Worm (Caenorhabditis elegans) whole organism, young adult: ENCODE measurements around the gene cdr-4.

Experiments
- C17E4.6 ChIP-seq: fragments of 200-800 bp; sonication (Bioruptor generic); IDR thresholded peaks from 2 replicates; pipeline ENCODE4 v1.3.6; 2022; ENCODE audit warnings: missing genetic modification reagents, missing genetic modification characterization, missing compliant biosample characterization
- D2030.7 ChIP-seq: fragments of 200-800 bp; sonication (Bioruptor generic); IDR thresholded peaks from 2 replicates; pipeline ENCODE4 v1.3.6; 2022; ENCODE audit warnings: missing genetic modification reagents, missing genetic modification characterization, missing compliant biosample characterization
- F10E7.11 ChIP-seq: sonication (generic microtip); optimal IDR thresholded peaks from 2 replicates; lab custom pipeline; 2017; ENCODE audit warnings: mild to moderate bottlenecking, missing genetic modification characterization, moderate library complexity, missing compliant biosample characterization
- F33H1.4 ChIP-seq: fragments of 200-800 bp; sonication (Bioruptor generic); IDR thresholded peaks from 2 replicates; pipeline ENCODE4 v1.3.6; 2022; ENCODE audit warnings: missing genetic modification reagents, missing genetic modification characterization, missing compliant biosample characterization
- F49E8.2 ChIP-seq: sonication (generic microtip); optimal IDR thresholded peaks from 3 replicates; lab custom pipeline; 2017; ENCODE audit warnings: missing genetic modification characterization, mild to moderate bottlenecking, missing compliant biosample characterization, antibody characterized with exemption, moderate library complexity; ENCODE audit not compliant: insufficient read depth
- F57A8.1 ChIP-seq: fragments of 200-800 bp; sonication (Bioruptor generic); optimal IDR thresholded peaks from 2 replicates; lab custom pipeline; 2018; ENCODE audit warnings: mild to moderate bottlenecking, missing genetic modification characterization, moderate library complexity, missing compliant biosample characterization
- K11D2.4 ChIP-seq: fragments of 200-800 bp; sonication (Bioruptor generic); IDR thresholded peaks from 2 replicates; pipeline ENCODE4 v1.3.6; 2022; ENCODE audit warnings: missing genetic modification reagents, missing genetic modification characterization, missing compliant biosample characterization
- K12H6.12 ChIP-seq: fragments of 200-800 bp; sonication (Bioruptor generic); optimal IDR thresholded peaks from 2 replicates; lab custom pipeline; 2018; ENCODE audit warnings: mild to moderate bottlenecking, missing genetic modification characterization, missing compliant biosample characterization
- Y56A3A.18 ChIP-seq: fragments of 200-800 bp; sonication (Bioruptor generic); IDR thresholded peaks from 2 replicates; pipeline ENCODE4 v1.3.6; 2022; ENCODE audit warnings: missing genetic modification reagents, missing genetic modification characterization, missing compliant biosample characterization
- attf-3 ChIP-seq: fragments of 200-800 bp; sonication (Bioruptor generic); conservative IDR thresholded peaks from 2 replicates; pipeline ENCODE4 v1.3.6; 2022; ENCODE audit warnings: missing genetic modification reagents, missing genetic modification characterization, missing compliant biosample characterization
- attf-5 ChIP-seq: fragments of 200-800 bp; sonication (Bioruptor generic); optimal IDR thresholded peaks from 2 replicates; lab custom pipeline; 2018; ENCODE audit warnings: mild to moderate bottlenecking, missing genetic modification characterization, missing compliant biosample characterization
- attf-6 ChIP-seq: fragments of 200-800 bp; sonication (Bioruptor generic); IDR thresholded peaks from 2 replicates; pipeline ENCODE4 v1.3.6; 2022; ENCODE audit warnings: missing genetic modification reagents, missing genetic modification characterization, missing compliant biosample characterization
- bed-2 ChIP-seq: fragments of 200-800 bp; sonication (Bioruptor generic); IDR thresholded peaks from 2 replicates; pipeline ENCODE4 v1.3.6; 2022; ENCODE audit warnings: missing genetic modification reagents, missing genetic modification characterization, missing compliant biosample characterization
- ceh-100 ChIP-seq: fragments of 200-800 bp; sonication (Bioruptor generic); IDR thresholded peaks from 2 replicates; pipeline ENCODE4 v1.3.6; 2022; ENCODE audit warnings: missing genetic modification reagents, missing genetic modification characterization, missing compliant biosample characterization
- ceh-40 ChIP-seq: fragments of 200-800 bp; sonication (Bioruptor generic); IDR thresholded peaks from 2 replicates; pipeline ENCODE4 v1.3.6; 2022; ENCODE audit warnings: missing genetic modification characterization, missing compliant biosample characterization
- ceh-58 ChIP-seq: fragments of 200-800 bp; sonication (Bioruptor generic); IDR thresholded peaks from 2 replicates; pipeline ENCODE4 v1.3.6; 2022; ENCODE audit warnings: missing genetic modification characterization, missing compliant biosample characterization
- ceh-79 ChIP-seq: sonication (generic microtip); optimal IDR thresholded peaks from 2 replicates; lab custom pipeline; 2017; ENCODE audit warnings: mild to moderate bottlenecking, missing genetic modification characterization, missing compliant biosample characterization
- die-1 ChIP-seq: sonication (generic microtip); optimal IDR thresholded peaks from 2 replicates; lab custom pipeline; 2016; ENCODE audit warnings: missing genotype, mild to moderate bottlenecking, missing genetic modification characterization, missing compliant biosample characterization
- dpl-1 ChIP-seq: fragments of 150-350 bp; optimal IDR thresholded peaks from 2 replicates; lab custom pipeline; 2014; ENCODE audit warnings: missing biosample characterization, missing genetic modification reagents, missing genetic modification characterization
- efl-1 ChIP-seq: fragments of 150-350 bp; optimal IDR thresholded peaks from 2 replicates; lab custom pipeline; 2014; ENCODE audit warnings: missing biosample characterization, missing genetic modification reagents, missing genetic modification characterization
- egl-44 ChIP-seq: fragments of 200-800 bp; sonication (Bioruptor generic); IDR thresholded peaks from 2 replicates; pipeline ENCODE4 v1.3.6; 2022; ENCODE audit warnings: missing genetic modification reagents, missing genetic modification characterization, missing compliant biosample characterization
- egrh-3 ChIP-seq: fragments of 200-800 bp; sonication (Bioruptor generic); IDR thresholded peaks from 2 replicates; pipeline ENCODE4 v1.3.6; 2022; ENCODE audit warnings: missing genetic modification reagents, missing genetic modification characterization, missing compliant biosample characterization
- fkh-3 ChIP-seq: sonication (generic microtip); optimal IDR thresholded peaks from 2 replicates; lab custom pipeline; 2016; ENCODE audit warnings: mild to moderate bottlenecking, missing genetic modification characterization, missing compliant biosample characterization
- him-1 ChIP-seq: sonication (generic microtip); optimal IDR thresholded peaks from 2 replicates; lab custom pipeline; 2016; ENCODE audit warnings: missing genotype, missing genetic modification reagents, missing genetic modification characterization, missing compliant biosample characterization
- hmg-1.2 ChIP-seq: fragments of 200-800 bp; sonication (Bioruptor generic); IDR thresholded peaks from 2 replicates; pipeline ENCODE4 v1.3.6; 2022; ENCODE audit warnings: missing genetic modification reagents, missing genetic modification characterization, missing compliant biosample characterization
- hmg-20 ChIP-seq: fragments of 200-800 bp; sonication (Bioruptor generic); IDR thresholded peaks from 2 replicates; pipeline ENCODE4 v1.3.6; 2022; ENCODE audit warnings: missing genetic modification reagents, missing genetic modification characterization, missing compliant biosample characterization
- hsf-1 ChIP-seq: fragments of 200-800 bp; sonication (Bioruptor generic); IDR thresholded peaks from 2 replicates; pipeline ENCODE4 v1.3.6; 2022; ENCODE audit warnings: missing genetic modification reagents, missing genetic modification characterization, missing compliant biosample characterization
- lin-35 ChIP-seq, 3 experiments: fragments of 150-350 bp in 2 of 3; sonication (generic microtip) in 1 of 3; optimal IDR thresholded peaks; 2 replicates each; lab custom pipeline; 2014 to 2018; ENCODE audit warnings: missing biosample characterization in 3 of 3, missing genetic modification characterization in 3 of 3, missing genetic modification reagents in 3 of 3
- lin-54 ChIP-seq: fragments of 200-800 bp; sonication (Bioruptor generic); optimal IDR thresholded peaks from 2 replicates; lab custom pipeline; 2018; ENCODE audit warnings: mild to moderate bottlenecking, missing genetic modification characterization, missing compliant biosample characterization
- lir-1 ChIP-seq: fragments of 200-800 bp; sonication (Bioruptor generic); conservative IDR thresholded peaks from 2 replicates; pipeline ENCODE4 v1.3.6; 2022; ENCODE audit warnings: missing genetic modification reagents, missing genetic modification characterization, missing compliant biosample characterization
- lsy-27 ChIP-seq: sonication (generic microtip); optimal IDR thresholded peaks from 2 replicates; lab custom pipeline; 2017; ENCODE audit warnings: missing genetic modification characterization, mild to moderate bottlenecking, missing compliant biosample characterization, antibody characterized with exemption, missing genotype, borderline replicate concordance; ENCODE audit not compliant: insufficient read depth
- mxl-1 ChIP-seq: sonication (generic microtip); optimal IDR thresholded peaks from 2 replicates; lab custom pipeline; 2016; ENCODE audit warnings: missing genetic modification characterization, missing compliant biosample characterization
- nhr-120 ChIP-seq: fragments of 200-800 bp; sonication (Bioruptor generic); IDR thresholded peaks from 2 replicates; pipeline ENCODE4 v1.3.6; 2022; ENCODE audit warnings: missing genetic modification characterization, missing compliant biosample characterization
- nhr-27 ChIP-seq: fragments of 200-800 bp; sonication (Bioruptor generic); optimal IDR thresholded peaks from 2 replicates; lab custom pipeline; 2018; ENCODE audit warnings: mild to moderate bottlenecking, missing genetic modification characterization, moderate library complexity, missing compliant biosample characterization
- nhr-80 ChIP-seq: sonication (generic microtip); optimal IDR thresholded peaks from 2 replicates; lab custom pipeline; 2016; ENCODE audit warnings: missing genetic modification characterization, missing compliant biosample characterization
- nhr-90 ChIP-seq: sonication (generic microtip); optimal IDR thresholded peaks from 2 replicates; lab custom pipeline; 2016; ENCODE audit warnings: missing genotype, mild to moderate bottlenecking, missing genetic modification characterization, missing compliant biosample characterization
- rcor-1 ChIP-seq: fragments of 200-800 bp; sonication (Bioruptor generic); IDR thresholded peaks from 2 replicates; pipeline ENCODE4 v1.3.6; 2022; ENCODE audit warnings: missing genetic modification reagents, missing genetic modification characterization, missing compliant biosample characterization
- repo-1 ChIP-seq: sonication (generic microtip); optimal IDR thresholded peaks from 2 replicates; lab custom pipeline; 2017; ENCODE audit warnings: mild to moderate bottlenecking, missing genetic modification characterization, missing compliant biosample characterization
- snpc-4 ChIP-seq, 5 experiments: fragments of 150-350 bp in 1 of 5; sonication (generic microtip) in 4 of 5; optimal IDR thresholded peaks; 2 replicates each; lab custom pipeline; 2014 to 2018; ENCODE audit warnings: missing genetic modification characterization in 5 of 5, missing biosample characterization in 3 of 5, antibody characterized with exemption in 2 of 5, mild to moderate bottlenecking in 2 of 5, missing compliant biosample characterization in 2 of 5, missing genotype in 2 of 5, moderate library complexity in 2 of 5, missing genetic modification reagents in 1 of 5
- ztf-25 ChIP-seq: fragments of 200-800 bp; sonication (Bioruptor generic); IDR thresholded peaks from 2 replicates; pipeline ENCODE4 v1.3.6; 2022; ENCODE audit warnings: missing genetic modification reagents, missing genetic modification characterization, missing compliant biosample characterization
- ztf-26 ChIP-seq: sonication (generic microtip); optimal IDR thresholded peaks from 2 replicates; lab custom pipeline; 2017; ENCODE audit warnings: missing genetic modification characterization, missing compliant biosample characterization
- ztf-28 ChIP-seq: fragments of 200-800 bp; sonication (Bioruptor generic); IDR thresholded peaks from 2 replicates; pipeline ENCODE4 v1.3.6; 2022; ENCODE audit warnings: missing genetic modification reagents, missing genetic modification characterization, missing compliant biosample characterization

The cdr-4 gene

DNA sequence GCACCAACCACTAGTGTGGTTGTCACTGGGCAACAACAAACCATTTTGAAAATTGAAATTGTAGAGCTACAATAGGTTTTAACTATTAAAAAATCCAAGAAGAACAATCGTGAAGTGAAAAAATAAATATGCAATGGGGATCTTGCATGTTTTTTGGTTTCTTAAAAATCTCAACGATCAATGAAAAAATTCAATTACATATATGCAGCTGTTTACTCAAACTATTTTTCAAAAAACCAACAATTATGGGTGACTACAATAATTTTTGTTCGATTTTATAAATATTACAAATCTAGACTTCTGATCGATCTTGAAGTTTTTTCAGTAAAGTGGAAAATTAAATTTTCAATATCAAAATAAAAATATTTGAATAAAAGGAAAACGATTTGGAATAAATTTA lies at the start of gene cdr-4:
cdr-4 (minus strand) TSS at position 101 of the 400 bp plus-strand sequence.
- TF ChIP-seq rcor-1 (GFP tag; lab: Robert Waterston, UW) (no peak), fkh-3 (no peak), ceh-40 (GFP tag; lab: Robert Waterston, UW) (no peak), hsf-1 (GFP tag; lab: Robert Waterston, UW) (no peak), him-1 (tag; lab: Kevin White, UChicago) (no peak)
- TF ChIP-seq, all 124 proteins: peak for 0

- no peak for TF ChIP-seq ceh-79 (tag; lab: Kevin White, UChicago)
- TF ChIP-seq ztf-26: no peak
- TF ChIP-seq die-1 (tag; lab: Kevin White, UChicago): no peak
- no peak for TF ChIP-seq Y56A3A.18
- 0 out of 2 replicates have a peak, but pooled peaks have one; percentile 4 for TF ChIP-seq hmg-1.2
- TF ChIP-seq F49E8.2 (tag; lab: Kevin White, UChicago): no peak
- no peak for TF ChIP-seq nhr-27 (tag; lab: Kevin White, UChicago)
- no peak for TF ChIP-seq ceh-40 (GFP tag; lab: Robert Waterston, UW)
- peak; percentile 81; the same call in 1 of the 2 replicates for TF ChIP-seq egrh-3
- no peak for TF ChIP-seq snpc-4 (GFP tag; optimal IDR thresholded peaks at IDR 0.05; lab: Kevin White, UChicago)
- no peak for TF ChIP-seq snpc-4 (tag; optimal IDR thresholded peaks at IDR 0.05; lab: Kevin White, UChicago)
These were observed 47.3 kb upstream of the cdr-4 start for ce11 chrV:12455695-12456094.

- TF ChIP-seq ztf-28: no peak
- TF ChIP-seq ceh-40 (GFP tag; lab: Robert Waterston, UW): no peak
- TF ChIP-seq attf-3 (GFP tag; lab: Robert Waterston, UW): peak; percentile 93
- TF ChIP-seq efl-1: peak; percentile 51
- no peak for TF ChIP-seq ztf-25 (GFP tag; lab: Robert Waterston, UW)
- TF ChIP-seq K11D2.4 (GFP tag; lab: Robert Waterston, UW): no peak
- no peak for TF ChIP-seq D2030.7 (GFP tag; lab: Robert Waterston, UW)
- TF ChIP-seq F10E7.11 (tag; lab: Kevin White, UChicago): no peak
- no peak for TF ChIP-seq hmg-20 (GFP tag; lab: Robert Waterston, UW)
- TF ChIP-seq C17E4.6 (GFP tag; lab: Robert Waterston, UW): no peak
- peak; percentile 7 for TF ChIP-seq dpl-1 (GFP tag; lab: Kevin White, UChicago)
These were observed 42.0 kb upstream of the cdr-4 start, which contains the start of gene F28C1.1 for ce11 chrV:12450441-12450840. F28C1.1 (plus strand) TSS chrV:12450805.

- TF ChIP-seq nhr-90 (tag; lab: Kevin White, UChicago): no peak
- no peak for TF ChIP-seq K12H6.12
- no peak for TF ChIP-seq ceh-79 (tag; lab: Kevin White, UChicago)
- TF ChIP-seq ceh-58 (GFP tag; lab: Robert Waterston, UW): no peak
- TF ChIP-seq lsy-27 (tag; lab: Kevin White, UChicago): no peak
- TF ChIP-seq lin-54 (GFP tag; lab: Kevin White, UChicago): no peak
These were observed 41.5 kb upstream of the cdr-4 start, which contains the start of gene C54D10.10 for ce11 chrV:12449902-12450301. C54D10.10 (minus strand) TSS chrV:12450002.

DNA sequence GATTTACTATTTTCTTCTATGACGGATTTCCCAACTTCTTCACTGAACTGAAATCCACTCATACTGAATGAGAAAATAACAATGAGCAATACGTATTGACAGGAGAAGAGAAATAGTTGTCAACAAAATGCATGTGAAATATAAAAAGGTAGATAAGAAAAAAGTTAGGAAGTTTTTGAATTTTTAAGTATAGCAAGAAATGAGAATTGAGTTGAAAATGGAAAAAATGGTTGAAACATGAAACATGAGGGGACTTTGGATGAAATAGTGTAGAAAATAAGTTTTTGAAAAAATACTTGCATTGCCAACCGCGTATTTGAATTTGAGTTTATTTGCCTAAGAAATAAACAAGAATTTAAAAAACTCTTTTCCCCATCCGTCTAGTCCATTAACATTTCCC lies 38.5 kb upstream of the cdr-4 start, which contains the start of the genes pals-38 and C54D10.9:
pals-38 (minus strand) TSS at position 101 of the 400 bp plus-strand sequence.
C54D10.9 (plus strand) TSS at position 259 of the 400 bp plus-strand sequence.
- TF ChIP-seq bed-2: no peak
- TF ChIP-seq hmg-20 (GFP tag; lab: Robert Waterston, UW): no peak
- TF ChIP-seq lin-35 (GFP tag; optimal IDR thresholded peaks at IDR 0.05; lab: Kevin White, UChicago): no peak
- TF ChIP-seq attf-6 (GFP tag; lab: Robert Waterston, UW): no peak
- no peak for TF ChIP-seq nhr-120 (GFP tag; lab: Robert Waterston, UW)
- TF ChIP-seq repo-1 (tag; lab: Kevin White, UChicago): no peak
- TF ChIP-seq ceh-100 (GFP tag; lab: Robert Waterston, UW): no peak
- TF ChIP-seq lir-1 (GFP tag; lab: Robert Waterston, UW): no peak
- no peak for TF ChIP-seq attf-5 (GFP tag; lab: Kevin White, UChicago)
- TF ChIP-seq mxl-1 (tag; lab: Kevin White, UChicago): no peak
- TF ChIP-seq nhr-80 (tag; lab: Kevin White, UChicago): no peak
- no peak for TF ChIP-seq F57A8.1
- TF ChIP-seq egl-44 (GFP tag; lab: Robert Waterston, UW): no peak
- no peak for TF ChIP-seq ztf-26
- TF ChIP-seq F33H1.4 (GFP tag; lab: Robert Waterston, UW): no peak
- TF ChIP-seq hsf-1 (GFP tag; lab: Robert Waterston, UW): no peak
- TF ChIP-seq, all 124 proteins: peak for 0
